Fruit fly (Drosophila melanogaster): ENCODE measurements around the gene Fbxl4.
A peak's percentile ranks its signal among the peaks of the same experiment; 100 is the strongest.

Fbxl4 gene

DNA sequence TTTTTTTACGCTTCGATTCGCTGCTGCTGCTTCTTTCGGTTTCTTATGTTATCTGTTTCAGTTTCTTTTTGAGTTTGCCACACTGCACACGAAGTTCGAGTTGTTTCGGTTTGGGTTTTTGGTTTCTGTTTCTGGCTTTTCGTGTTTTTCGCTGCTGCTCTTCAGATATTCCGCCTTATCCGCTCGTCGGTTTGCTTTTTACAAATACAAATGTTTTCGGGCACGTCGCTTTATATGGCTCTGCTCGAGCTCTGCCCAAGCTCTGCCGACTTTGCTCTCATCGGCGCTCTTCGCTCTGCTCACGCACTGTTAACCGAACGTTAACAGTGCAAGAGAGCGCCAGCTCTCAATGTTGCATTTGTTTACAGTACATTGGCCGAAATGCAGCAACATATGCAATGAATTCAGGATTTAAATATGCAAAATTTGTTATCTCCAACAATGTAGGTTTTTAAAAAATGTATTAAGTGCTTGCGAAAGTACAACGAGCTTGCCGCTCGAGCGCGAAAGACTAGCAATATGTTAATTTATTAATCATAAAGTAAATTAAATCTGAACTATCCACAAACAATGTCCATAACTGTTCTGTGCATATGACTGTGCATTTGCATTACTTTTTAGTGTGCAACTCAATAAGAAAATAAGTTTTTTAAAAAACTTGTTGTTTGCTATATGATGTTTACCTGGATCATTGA, 26.3 kb downstream of the Fbxl4 start (continued):
- TF ChIP-seq ss (GFP tag; optimal IDR thresholded peaks at IDR 0.05) (peak in 1 of 2 experiments; percentile 32), CG31627 (GFP tag; optimal IDR thresholded peaks at IDR 0.05) (peak; percentile 17), Ets96B (tag; optimal IDR thresholded peaks at IDR 0.05) (no peak), Lpt (GFP tag; optimal IDR thresholded peaks at IDR 0.05) (no peak), esn (GFP tag; optimal IDR thresholded peaks at IDR 0.05) (peak; percentile 14), dac (GFP tag; optimal IDR thresholded peaks at IDR 0.05) (no peak), CG11762 (GFP tag; optimal IDR thresholded peaks at IDR 0.05; ENCODE audit: insufficient read depth) (no peak), pdm3 (GFP tag; optimal IDR thresholded peaks at IDR 0.05) (peak; percentile 55), Eip78C (GFP tag) (peak; percentile 49)

DNA sequence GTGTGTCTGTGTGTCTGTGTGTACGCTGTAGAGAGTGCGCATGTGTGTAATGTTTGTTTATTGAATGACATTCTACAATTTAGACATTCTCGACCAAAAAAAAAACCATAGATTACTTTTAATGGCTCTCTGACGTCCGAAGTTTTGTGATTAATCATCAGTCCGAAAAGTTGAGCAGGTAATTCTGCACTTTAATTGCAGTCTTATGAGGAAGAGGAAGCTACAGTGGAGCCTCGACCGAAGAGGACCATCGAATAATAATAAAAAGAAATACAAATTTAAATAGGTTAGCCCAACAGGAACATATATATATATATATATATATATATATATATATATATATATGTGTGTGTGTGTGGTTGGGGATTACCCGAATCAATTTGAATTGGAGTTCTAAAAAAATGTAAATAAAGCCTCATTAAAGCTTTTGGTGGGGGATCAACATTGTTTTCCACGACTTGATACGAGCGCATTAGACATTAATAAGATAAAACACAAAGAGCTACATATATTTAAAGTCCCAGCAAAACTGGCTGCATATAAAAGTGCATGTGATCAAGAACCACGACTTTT, 28.4 kb downstream of the Fbxl4 start:
- TF ChIP-seq Smox (GFP tag; optimal IDR thresholded peaks at IDR 0.05) (peak; percentile 6), CG34406 (GFP tag; optimal IDR thresholded peaks at IDR 0.05) (peak; percentile 1), fkh (GFP tag; optimal IDR thresholded peaks at IDR 0.05) (peak; percentile 48), svp (GFP tag) (peak; percentile 58), Sox102F (GFP tag; optimal IDR thresholded peaks at IDR 0.05) (peak; percentile 11), CG31627 (GFP tag; optimal IDR thresholded peaks at IDR 0.05) (peak; percentile 21), vri (GFP tag; optimal IDR thresholded peaks at IDR 0.05) (peak; percentile 11), eg (GFP tag; IDR thresholded peaks at IDR 0.05) (no peak), topi (GFP tag; optimal IDR thresholded peaks at IDR 0.05) (peak; percentile 26), Eip78C (GFP tag) (peak; percentile 31), CG7368 (GFP tag; optimal IDR thresholded peaks at IDR 0.05) (no peak)

DNA sequence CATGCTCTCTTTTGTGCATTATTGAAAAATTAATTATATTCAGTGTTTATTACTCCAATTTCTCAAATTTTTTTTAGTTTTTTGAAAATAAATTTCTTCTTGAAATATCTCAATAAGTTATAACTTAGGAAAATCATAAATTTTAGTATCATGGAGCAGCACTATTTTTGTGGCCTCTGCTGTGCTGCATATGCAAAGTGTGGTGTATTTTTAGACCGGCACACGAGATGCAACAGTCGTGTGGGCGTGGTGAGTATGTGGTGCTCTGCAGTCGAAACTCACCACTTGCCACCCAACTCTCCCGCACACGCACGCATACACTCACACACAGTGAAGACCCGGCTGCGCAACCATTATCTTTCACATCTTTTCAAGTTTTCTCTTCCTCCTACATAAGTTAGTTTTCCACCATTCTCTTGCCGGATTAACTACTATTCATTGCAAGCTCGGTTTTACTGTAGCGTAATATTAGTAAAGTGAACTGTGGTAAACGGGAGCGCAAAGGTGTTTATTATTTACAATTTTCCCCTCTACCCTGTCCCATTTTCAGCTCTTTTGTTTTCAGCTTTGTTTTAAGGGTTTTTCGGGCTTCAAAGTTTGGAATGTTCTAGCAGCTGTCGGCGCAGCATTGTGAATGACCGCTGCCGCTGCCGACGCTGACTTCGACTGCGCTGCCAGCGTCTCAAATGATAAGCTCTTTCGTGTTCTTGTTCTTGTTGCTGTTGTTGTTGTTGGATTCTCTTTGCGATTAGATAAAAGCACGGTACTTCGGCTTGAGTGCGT, 29.1 kb downstream of the Fbxl4 start:
- TF ChIP-seq CG6163 (GFP tag; IDR thresholded peaks at IDR 0.05) (peak; percentile 85), CG3032 (tag; optimal IDR thresholded peaks at IDR 0.05) (peak; percentile 75), fkh (GFP tag; optimal IDR thresholded peaks at IDR 0.05) (no peak), CG11762 (GFP tag; optimal IDR thresholded peaks at IDR 0.05; ENCODE audit: insufficient read depth) (peak; percentile 57), fd59A (GFP tag; optimal IDR thresholded peaks at IDR 0.05) (peak; percentile 56), ss (GFP tag; optimal IDR thresholded peaks at IDR 0.05) (peak; percentile 62 to 72), Blimp-1 (GFP tag; optimal IDR thresholded peaks at IDR 0.05) (peak; percentile 36), lz (GFP tag; optimal IDR thresholded peaks at IDR 0.05) (peak; percentile 69), CG6276 (GFP tag; optimal IDR thresholded peaks at IDR 0.05) (peak; percentile 85), CG6792 (GFP tag; optimal IDR thresholded peaks at IDR 0.05) (peak; percentile 64), CG6808 (GFP tag; optimal IDR thresholded peaks at IDR 0.05) (peak; percentile 74), CG7368 (GFP tag; optimal IDR thresholded peaks at IDR 0.05) (peak; percentile 54), esn (GFP tag; optimal IDR thresholded peaks at IDR 0.05) (peak; percentile 68), CG8632 (GFP tag; optimal IDR thresholded peaks at IDR 0.05) (peak; percentile 64), Eip75B (GFP tag; optimal IDR thresholded peaks at IDR 0.05) (peak; percentile 85), svp (GFP tag) (peak; percentile 87), OdsH (GFP tag; optimal IDR thresholded peaks at IDR 0.05) (peak; percentile 71), Sox15 (GFP tag; optimal IDR thresholded peaks at IDR 0.05) (peak; percentile 13), net (GFP tag; optimal IDR thresholded peaks at IDR 0.05) (peak; percentile 79), CG4318 (GFP tag; optimal IDR thresholded peaks at IDR 0.05) (no peak), Hr39 (GFP tag; optimal IDR thresholded peaks at IDR 0.05) (peak; percentile 46), topi (GFP tag; optimal IDR thresholded peaks at IDR 0.05) (peak; percentile 79), Sox102F (GFP tag; optimal IDR thresholded peaks at IDR 0.05) (peak; percentile 57), Lpt (GFP tag; optimal IDR thresholded peaks at IDR 0.05) (peak; percentile 40), Hr38 (GFP tag; optimal IDR thresholded peaks at IDR 0.05) (no peak), salr (GFP tag; optimal IDR thresholded peaks at IDR 0.05) (peak; percentile 25 to 63), Ets96B (tag; optimal IDR thresholded peaks at IDR 0.05) (peak; percentile 68), Ets21C (GFP tag; optimal IDR thresholded peaks at IDR 0.05) (no peak), Hr4 (GFP tag; optimal IDR thresholded peaks at IDR 0.05) (peak; percentile 73), pdm3 (GFP tag; optimal IDR thresholded peaks at IDR 0.05) (peak; percentile 66), vri (GFP tag; optimal IDR thresholded peaks at IDR 0.05) (no peak), CG9139 (GFP tag; optimal IDR thresholded peaks at IDR 0.05) (peak; percentile 72), spab (GFP tag; optimal IDR thresholded peaks at IDR 0.05) (peak; percentile 62), CG34406 (GFP tag; optimal IDR thresholded peaks at IDR 0.05) (peak; percentile 73), CG31627 (GFP tag; optimal IDR thresholded peaks at IDR 0.05) (peak; percentile 54), dac (GFP tag; optimal IDR thresholded peaks at IDR 0.05) (peak; percentile 44), CG16779 (tag; optimal IDR thresholded peaks at IDR 0.05) (peak; percentile 71), Eip78C (GFP tag) (peak; percentile 96), CG10669 (GFP tag; optimal IDR thresholded peaks at IDR 0.05) (peak; percentile 71)

Data from whole organism, prepupa.